Fruit fly (Drosophila melanogaster) whole organism: Measurements from ENCODE around the gene CG40160.
"Not testable (repeated sequence)": the region's sequence is repeated elsewhere in the genome, so short reads cannot be mapped to it uniquely, and the experiment has no call there.

Experiments
- CG8478 ChIP-seq: fragments of >200 bp; optimal IDR thresholded peaks from 2 replicates; lab custom pipeline; 2018; ENCODE audit warnings: inconsistent platforms
- Dll ChIP-seq: fragments of >200 bp; optimal IDR thresholded peaks from 2 replicates; lab custom pipeline; 2017
- EcR ChIP-seq, 2 experiments: fragments of >200 bp; optimal IDR thresholded peaks; 2 replicates each; lab custom pipeline; 2017; ENCODE audit warnings: missing biosample characterization in 2 of 2, missing genetic modification characterization in 2 of 2, missing genetic modification reagents in 2 of 2
- pan ChIP-seq: fragments of >200 bp; optimal IDR thresholded peaks from 2 replicates; lab custom pipeline; 2017
- psq ChIP-seq: fragments of >200 bp; optimal IDR thresholded peaks from 2 replicates; lab custom pipeline; 2017
- usp ChIP-seq: fragments of >200 bp; optimal IDR thresholded peaks from 2 replicates; lab custom pipeline; 2017; ENCODE audit warnings: missing biosample characterization, missing genetic modification characterization, mixed read lengths

The CG40160 gene

dm6 chr3L:26215515-26215914 lies at the start of gene CG40160:
Gene CG40160 (plus strand): TSS chr3L:26215815.
- TF ChIP-seq psq; Dll (lab: Kevin White, UChicago); usp (GFP tag; lab: Kevin White, UChicago): not testable (repeated sequence)

DNA sequence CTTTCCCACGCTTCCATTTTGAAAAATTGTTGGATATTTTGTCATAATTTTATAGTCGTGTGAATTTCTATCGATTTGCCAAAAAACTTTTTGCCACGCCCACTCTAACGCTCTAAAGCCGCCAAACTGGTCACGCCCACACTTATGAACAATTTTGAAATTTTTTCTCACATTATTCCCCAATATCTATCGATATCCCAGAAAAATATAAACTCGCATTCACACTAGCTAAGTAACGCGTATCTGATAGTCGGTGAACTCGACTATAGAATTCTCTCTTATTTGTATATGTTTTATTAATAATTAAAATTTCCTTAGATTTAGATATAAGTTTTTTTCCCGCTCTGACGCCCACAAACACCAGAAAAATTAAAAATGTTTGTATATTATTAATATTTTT lies 8.4 kb downstream of the CG40160 start:
- no peak for TF ChIP-seq psq
- no peak for TF ChIP-seq Dll (lab: Kevin White, UChicago)
- TF ChIP-seq usp (GFP tag; lab: Kevin White, UChicago): no peak
- no peak for TF ChIP-seq EcR (GFP tag; optimal IDR thresholded peaks at IDR 0.05; lab: Kevin White, UChicago)
- no peak for TF ChIP-seq CG8478 (lab: Kevin White, UChicago)
- no peak for TF ChIP-seq pan
